Worm (Caenorhabditis elegans): ENCODE measurements around the gene glt-3.

DNA sequence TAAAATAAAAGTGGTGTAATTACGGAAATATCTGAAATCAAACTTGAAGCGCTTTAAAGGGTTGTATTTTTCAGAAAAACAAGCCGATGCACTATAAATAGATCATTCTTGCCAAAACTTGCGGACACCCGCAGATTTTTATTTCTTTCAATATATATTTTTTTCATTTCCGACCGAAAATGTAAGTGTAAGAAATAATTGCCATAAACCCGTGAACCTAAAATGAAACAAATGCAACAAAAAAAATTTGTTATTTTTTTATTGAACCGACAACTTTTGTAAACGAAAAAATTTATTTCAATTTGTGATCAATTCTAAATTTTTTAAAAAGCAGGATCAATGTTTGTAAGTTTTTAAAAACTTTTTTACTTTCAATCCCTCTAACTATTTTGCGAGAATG, 49.2 kb upstream of the glt-3 start, which contains the start of gene W01B6.6:
- TF ChIP-seq lin-13 (GFP tag; optimal IDR thresholded peaks at IDR 0.05) (no peak), nhr-11 (tag; optimal IDR thresholded peaks at IDR 0.05) (no peak), lin-15B (tag; optimal IDR thresholded peaks at IDR 0.05) (no peak), sup-37 (GFP tag; optimal IDR thresholded peaks at IDR 0.05) (no peak), ztf-4 (tag; optimal IDR thresholded peaks at IDR 0.05) (no peak), rnt-1 (tag; optimal IDR thresholded peaks at IDR 0.05) (no peak), grh-1 (GFP tag; IDR thresholded peaks at IDR 0.05) (no peak), ceh-82 (tag; optimal IDR thresholded peaks at IDR 0.05) (no peak), nhr-76 (tag; optimal IDR thresholded peaks at IDR 0.05) (no peak), zag-1 (tag; optimal IDR thresholded peaks at IDR 0.05) (no peak), ama-1 (optimal IDR thresholded peaks at IDR 0.05) (no peak), lin-35 (GFP tag; optimal IDR thresholded peaks at IDR 0.05) (no peak), tbx-2 (tag; optimal IDR thresholded peaks at IDR 0.05) (no peak), unc-62 (GFP tag; optimal IDR thresholded peaks at IDR 0.05) (no peak)
